Fruit fly (Drosophila melanogaster) whole organism, embryonic: ENCODE results near the gene CG9117.

Source experiments
- CG10979 ChIP-seq: fragments of 200-800 bp; sonication (Bioruptor generic); optimal IDR thresholded peaks from 2 replicates; lab custom pipeline; 2018; ENCODE audit warnings: missing biosample characterization, mild to moderate bottlenecking, missing genetic modification characterization, moderate library complexity
- CG12155 ChIP-seq: fragments of 200-800 bp; sonication (Bioruptor generic); optimal IDR thresholded peaks from 3 replicates; lab custom pipeline; 2016; ENCODE audit warnings: missing biosample characterization, missing genetic modification characterization
- CG16813 ChIP-seq: fragments of 200-800 bp; sonication (Bioruptor generic); IDR thresholded peaks from 3 replicates; pipeline ENCODE4 v1.3.6; 2022; ENCODE audit warnings: missing biosample characterization, missing genetic modification characterization; ENCODE audit not compliant: partially characterized antibody
- CG17829 ChIP-seq: fragments of 200-800 bp; optimal IDR thresholded peaks from 2 replicates; lab custom pipeline; 2019; ENCODE audit warnings: missing biosample characterization, mild to moderate bottlenecking, missing genetic modification characterization, moderate library complexity
- CG1832 ChIP-seq: fragments of 200-800 bp; sonication (Bioruptor generic); optimal IDR thresholded peaks from 2 replicates; lab custom pipeline; 2017; ENCODE audit warnings: missing biosample characterization, mild to moderate bottlenecking, missing genetic modification characterization, inconsistent platforms
- CG33557 ChIP-seq: fragments of 200-800 bp; sonication (Bioruptor generic); optimal IDR thresholded peaks from 2 replicates; lab custom pipeline; 2019; ENCODE audit warnings: missing biosample characterization, mild to moderate bottlenecking, missing genetic modification characterization, moderate library complexity
- CG7745 ChIP-seq: fragments of 200-800 bp; sonication (Bioruptor generic); optimal IDR thresholded peaks from 2 replicates; lab custom pipeline; 2018; ENCODE audit warnings: missing biosample characterization, mild to moderate bottlenecking, missing genetic modification characterization, moderate library complexity
- CG8478 ChIP-seq: fragments of >200 bp; optimal IDR thresholded peaks from 2 replicates; lab custom pipeline; 2018
- CG9727 ChIP-seq: fragments of 200-800 bp; sonication (Bioruptor generic); optimal IDR thresholded peaks from 3 replicates; lab custom pipeline; 2017; ENCODE audit warnings: missing biosample characterization, mild to moderate bottlenecking, missing genetic modification characterization
- D ChIP-seq, 2 experiments: fragments of 200-800 bp in 1 of 2; fragments of >200 bp in 1 of 2; sonication (Bioruptor generic) in 1 of 2; optimal IDR thresholded peaks; 2 replicates in 1 of 2; 3 replicates in 1 of 2; lab custom pipeline; 2017; ENCODE audit warnings: mild to moderate bottlenecking in 1 of 2, missing biosample characterization in 1 of 2, missing genetic modification characterization in 1 of 2, missing genetic modification reagents in 1 of 2
- Dip2 ChIP-seq: fragments of 200-800 bp; sonication (Bioruptor generic); IDR thresholded peaks from 2 replicates; pipeline ENCODE4 v1.3.6; 2022; ENCODE audit warnings: missing biosample characterization, missing genetic modification characterization
- Dll ChIP-seq: fragments of 200-800 bp; sonication (Bioruptor generic); IDR thresholded peaks from 4 replicates; pipeline ENCODE4 v1.3.6; 2022; ENCODE audit warnings: missing biosample characterization, missing genetic modification characterization; ENCODE audit not compliant: partially characterized antibody
- Dp ChIP-seq: fragments of 200-800 bp; sonication (Bioruptor generic); optimal IDR thresholded peaks from 2 replicates; lab custom pipeline; 2018; ENCODE audit warnings: missing biosample characterization, mild to moderate bottlenecking, missing genetic modification characterization, moderate library complexity
- Dref ChIP-seq: fragments of 200-800 bp; sonication (Bioruptor generic); IDR thresholded peaks from 2 replicates; pipeline ENCODE4 v1.3.6; 2022; ENCODE audit warnings: missing biosample characterization, missing genetic modification characterization
- E2f2 ChIP-seq: fragments of 200-800 bp; sonication (Bioruptor generic); IDR thresholded peaks from 2 replicates; pipeline ENCODE4 v1.3.6; 2022; ENCODE audit warnings: missing biosample characterization, missing genetic modification characterization
- Ets97D ChIP-seq: fragments of 200-800 bp; sonication (Bioruptor generic); optimal IDR thresholded peaks from 3 replicates; lab custom pipeline; 2016; ENCODE audit warnings: missing biosample characterization, missing genetic modification characterization
- Fer3 ChIP-seq: fragments of 200-800 bp; sonication (Bioruptor generic); optimal IDR thresholded peaks from 2 replicates; lab custom pipeline; 2018; ENCODE audit warnings: missing biosample characterization, mild to moderate bottlenecking, missing genetic modification characterization, moderate library complexity
- HLHmδ ChIP-seq: fragments of 200-800 bp; sonication (Bioruptor generic); optimal IDR thresholded peaks from 2 replicates; lab custom pipeline; 2018; ENCODE audit warnings: missing biosample characterization, mild to moderate bottlenecking, missing genetic modification characterization, moderate library complexity
- Lpt ChIP-seq: fragments of >200 bp; optimal IDR thresholded peaks from 2 replicates; lab custom pipeline; 2018; ENCODE audit warnings: missing biosample characterization, missing genetic modification characterization
- Med ChIP-seq: fragments of 200-800 bp; sonication (Bioruptor generic); peaks from one replicate; lab custom pipeline; 2016; ENCODE audit warnings: missing biosample characterization, missing genetic modification characterization, mild to moderate bottlenecking, inconsistent platforms, moderate library complexity
- Nf-YB ChIP-seq: fragments of 200-800 bp; sonication (Bioruptor generic); optimal IDR thresholded peaks from 3 replicates; lab custom pipeline; 2019; ENCODE audit warnings: missing biosample characterization, mild to moderate bottlenecking, missing genetic modification characterization, moderate library complexity
- Opbp ChIP-seq: fragments of 200-800 bp; sonication (Bioruptor generic); IDR thresholded peaks from 3 replicates; pipeline ENCODE4 v1.3.6; 2022; ENCODE audit warnings: missing biosample characterization, missing genetic modification characterization; ENCODE audit not compliant: partially characterized antibody
- Rx ChIP-seq: fragments of 200-800 bp; sonication (Bioruptor generic); IDR thresholded peaks from 2 replicates; pipeline ENCODE4 v1.3.6; 2022; ENCODE audit warnings: missing biosample characterization, missing genetic modification characterization
- Six4 ChIP-seq: fragments of 200-800 bp; sonication (Bioruptor generic); optimal IDR thresholded peaks from 2 replicates; lab custom pipeline; 2016; ENCODE audit warnings: missing biosample characterization, missing genetic modification characterization
- Tbp ChIP-seq: fragments of >200 bp; optimal IDR thresholded peaks from 2 replicates; lab custom pipeline; 2018; ENCODE audit warnings: missing biosample characterization, missing genetic modification characterization
- Trl ChIP-seq, 3 experiments: fragments of >200 bp in 2 of 3; fragments of 200-800 bp in 1 of 3; sonication (Bioruptor generic) in 1 of 3; optimal IDR thresholded peaks; 2 replicates in 1 of 3; 3 replicates in 2 of 3; lab custom pipeline; 2016 to 2017; ENCODE audit warnings: missing biosample characterization in 1 of 3, missing genetic modification characterization in 1 of 3
- Xrp1 ChIP-seq: fragments of 200-800 bp; sonication (Bioruptor generic); IDR thresholded peaks from 2 replicates; pipeline ENCODE4 v1.3.6; 2022; ENCODE audit warnings: missing biosample characterization, missing genetic modification characterization
- ac ChIP-seq: fragments of 200-800 bp; sonication (Bioruptor generic); optimal IDR thresholded peaks from 3 replicates; lab custom pipeline; 2017; ENCODE audit warnings: missing biosample characterization, mild to moderate bottlenecking, missing genetic modification characterization
- cato ChIP-seq: fragments of 200-800 bp; sonication (Bioruptor generic); optimal IDR thresholded peaks from 2 replicates; lab custom pipeline; 2016; ENCODE audit warnings: missing biosample characterization, missing genetic modification characterization, borderline replicate concordance
- chn ChIP-seq: fragments of 200-800 bp; sonication (Bioruptor generic); optimal IDR thresholded peaks from 2 replicates; lab custom pipeline; 2016; ENCODE audit warnings: missing biosample characterization, missing genetic modification characterization
- crol ChIP-seq: fragments of 200-800 bp; sonication (Bioruptor generic); IDR thresholded peaks from 2 replicates; pipeline ENCODE4 v1.3.6; 2022; ENCODE audit warnings: missing biosample characterization, missing genetic modification characterization
- dimm ChIP-seq: fragments of 200-800 bp; sonication (Bioruptor generic); IDR thresholded peaks from 2 replicates; pipeline ENCODE4 v1.3.6; 2022; ENCODE audit warnings: missing biosample characterization, missing genetic modification characterization
- dm ChIP-seq: fragments of 200-800 bp; sonication (Bioruptor generic); optimal IDR thresholded peaks from 3 replicates; lab custom pipeline; 2016; ENCODE audit warnings: missing biosample characterization, missing genetic modification characterization
- gcm2 ChIP-seq: fragments of 200-800 bp; sonication (Bioruptor generic); optimal IDR thresholded peaks from 2 replicates; lab custom pipeline; 2016; ENCODE audit warnings: missing biosample characterization, missing genetic modification characterization
- ind ChIP-seq: fragments of 200-800 bp; sonication (Bioruptor generic); optimal IDR thresholded peaks from 3 replicates; lab custom pipeline; 2016; ENCODE audit warnings: missing biosample characterization, missing genetic modification characterization
- insv ChIP-seq, 2 experiments: fragments of 200-800 bp; sonication (Bioruptor generic); optimal IDR thresholded peaks; 3 replicates each; lab custom pipeline; 2016 to 2018; ENCODE audit warnings: missing biosample characterization in 2 of 2, missing genetic modification characterization in 2 of 2
- nerfin-1 ChIP-seq: fragments of 200-800 bp; sonication (Bioruptor generic); optimal IDR thresholded peaks from 3 replicates; lab custom pipeline; 2019; ENCODE audit warnings: missing biosample characterization, mild to moderate bottlenecking, missing genetic modification characterization, moderate library complexity
- nmo ChIP-seq: fragments of 200-800 bp; sonication (Bioruptor generic); optimal IDR thresholded peaks from 2 replicates; lab custom pipeline; 2018; ENCODE audit warnings: missing biosample characterization, mild to moderate bottlenecking, missing genetic modification characterization, moderate library complexity
- nom ChIP-seq: fragments of 200-800 bp; sonication (Bioruptor generic); optimal IDR thresholded peaks from 2 replicates; lab custom pipeline; 2017; ENCODE audit warnings: missing biosample characterization, missing genetic modification characterization, mild to moderate bottlenecking, moderate library complexity, missing genetic modification reagents
- psq ChIP-seq: fragments of 200-800 bp; sonication (Bioruptor generic); optimal IDR thresholded peaks from 2 replicates; lab custom pipeline; 2017; ENCODE audit warnings: missing biosample characterization, missing genetic modification characterization
- ro ChIP-seq: fragments of 200-800 bp; sonication (Bioruptor generic); IDR thresholded peaks from 2 replicates; pipeline ENCODE4 v1.3.6; 2022; ENCODE audit warnings: missing biosample characterization, missing genetic modification characterization
- sr ChIP-seq: fragments of 200-800 bp; sonication (Bioruptor generic); IDR thresholded peaks from 3 replicates; pipeline ENCODE4 v1.3.6; 2022; ENCODE audit warnings: missing biosample characterization, missing genetic modification characterization
- stwl ChIP-seq: fragments of 200-800 bp; sonication (Bioruptor generic); optimal IDR thresholded peaks from 3 replicates; lab custom pipeline; 2018; ENCODE audit warnings: missing biosample characterization, mild to moderate bottlenecking, missing genetic modification characterization, moderate library complexity
- twi ChIP-seq: fragments of 200-800 bp; optimal IDR thresholded peaks from 2 replicates; lab custom pipeline; 2019; ENCODE audit warnings: missing biosample characterization, mild to moderate bottlenecking, missing genetic modification characterization, moderate library complexity
- tx ChIP-seq: fragments of 200-800 bp; sonication (Bioruptor generic); optimal IDR thresholded peaks from 2 replicates; lab custom pipeline; 2016; ENCODE audit warnings: missing biosample characterization, missing genetic modification characterization
- usp ChIP-seq: fragments of >200 bp; optimal IDR thresholded peaks from 2 replicates; lab custom pipeline; 2017; ENCODE audit warnings: missing biosample characterization, missing genetic modification characterization
- vvl ChIP-seq: fragments of 200-800 bp; sonication (Bioruptor generic); IDR thresholded peaks from 2 replicates; pipeline ENCODE4 v1.3.6; 2022; ENCODE audit warnings: missing biosample characterization, missing genetic modification characterization
- wek ChIP-seq: fragments of 200-800 bp; sonication (Bioruptor generic); optimal IDR thresholded peaks from 3 replicates; lab custom pipeline; 2018; ENCODE audit warnings: missing biosample characterization, mild to moderate bottlenecking, missing genetic modification characterization, moderate library complexity
- yki ChIP-seq: fragments of >200 bp; optimal IDR thresholded peaks from 3 replicates; lab custom pipeline; 2018

The CG9117 gene

DNA sequence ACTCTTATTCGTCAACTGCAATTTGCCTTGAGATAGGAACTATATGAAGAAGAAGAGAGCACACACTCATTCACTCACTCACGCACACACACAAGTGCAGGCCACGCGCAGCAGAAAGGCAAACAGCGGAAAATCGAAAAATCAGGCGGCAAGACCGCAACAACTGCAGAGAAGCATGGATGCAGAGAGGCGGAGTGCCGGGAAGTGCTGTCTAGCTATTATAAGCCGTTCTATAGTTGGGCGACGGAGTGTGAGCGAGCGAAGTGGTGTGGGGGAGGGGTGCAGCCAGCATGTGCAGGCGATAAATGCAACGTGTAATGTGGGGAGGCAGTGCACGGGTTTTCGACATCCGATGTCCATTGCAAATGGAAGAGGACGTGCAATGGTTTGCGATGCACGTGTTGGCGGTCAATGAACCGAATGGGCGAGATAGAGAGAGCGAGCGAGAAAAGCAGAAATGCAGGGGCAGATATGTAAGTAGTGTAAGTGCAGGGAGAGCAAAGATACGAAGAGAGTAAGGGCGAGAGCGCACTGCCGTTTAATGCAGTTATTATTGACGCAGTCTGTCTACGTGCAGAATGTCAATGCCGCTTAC is 41.2 kb upstream of the CG9117 start (continued):
- TF ChIP-seq Trl (optimal IDR thresholded peaks at IDR 0.05; lab: Kevin White, UChicago), result peak; percentile 10 to 83
- TF ChIP-seq Trl (GFP tag; optimal IDR thresholded peaks at IDR 0.05; lab: Kevin White, UChicago), result no peak
- no peak for TF ChIP-seq wek (GFP tag; lab: Kevin White, UChicago)
- TF ChIP-seq D (optimal IDR thresholded peaks at IDR 0.05; lab: Kevin White, UChicago), result peak; percentile 50
- TF ChIP-seq D (GFP tag; optimal IDR thresholded peaks at IDR 0.05; lab: Kevin White, UChicago), result peak; percentile 11
- peak; percentile 50; the same call in 1 of the 2 replicates for TF ChIP-seq vvl (GFP tag; lab: Robert Waterston, UW)
- TF ChIP-seq cato (GFP tag; lab: Kevin White, UChicago), result no peak
- peak; percentile 96 for TF ChIP-seq CG12155 (GFP tag; lab: Kevin White, UChicago)
- TF ChIP-seq gcm2 (GFP tag; lab: Kevin White, UChicago), result peak; percentile 25
- peak; percentile 34 for TF ChIP-seq usp (GFP tag; lab: Kevin White, UChicago)
- TF ChIP-seq CG10979 (tag; lab: Kevin White, UChicago), result peak; percentile 31
- TF ChIP-seq Dll, result 0 out of 4 replicates have a peak, but pooled peaks have one; percentile 27
- no peak for TF ChIP-seq Fer3
- no peak for TF ChIP-seq Dref (GFP tag; lab: Robert Waterston, UW)
- peak; percentile 6 for TF ChIP-seq Ets97D (GFP tag; lab: Kevin White, UChicago)
- TF ChIP-seq Opbp (GFP tag; lab: Robert Waterston, UW), result peak; percentile 64; the same call in 1 of the 3 replicates
- TF ChIP-seq psq (GFP tag; lab: Kevin White, UChicago), result no peak
- no peak for TF ChIP-seq CG9727
- TF ChIP-seq tx (GFP tag; lab: Kevin White, UChicago), result no peak
- TF ChIP-seq crol (GFP tag; lab: Robert Waterston, UW), result peak; percentile 98
- TF ChIP-seq Nf-YB (GFP tag; lab: Kevin White, UChicago), result peak; percentile 31
- peak; percentile 75 for TF ChIP-seq CG8478 (lab: Kevin White, UChicago)
- peak; percentile 41 for TF ChIP-seq CG1832 (GFP tag; lab: Kevin White, UChicago)
- TF ChIP-seq Six4 (GFP tag; lab: Kevin White, UChicago), result no peak
- peak in 1 of 2 experiments; percentile 74 for TF ChIP-seq insv (GFP tag; optimal IDR thresholded peaks at IDR 0.05; lab: Kevin White, UChicago)
- TF ChIP-seq Lpt (GFP tag; lab: Kevin White, UChicago), result peak; percentile 92
- peak; percentile 100 for TF ChIP-seq twi (tag; lab: Kevin White, UChicago)
- TF ChIP-seq E2f2 (GFP tag; lab: Robert Waterston, UW), result no peak
- peak; percentile 69 for TF ChIP-seq chn
- no peak for TF ChIP-seq dimm (GFP tag; lab: Robert Waterston, UW)
- TF ChIP-seq Rx (GFP tag; lab: Robert Waterston, UW), result no peak
- peak; percentile 77 for TF ChIP-seq Med (GFP tag; lab: Kevin White, UChicago)
- peak; percentile 27 for TF ChIP-seq nerfin-1 (tag; lab: Kevin White, UChicago)
- TF ChIP-seq stwl (tag; lab: Kevin White, UChicago), result peak; percentile 64
- peak; percentile 34 for TF ChIP-seq ac (GFP tag; lab: Kevin White, UChicago)
- TF ChIP-seq Xrp1 (GFP tag; lab: Robert Waterston, UW), result 0 out of 2 replicates have a peak, but pooled peaks have one; percentile 11
- no peak for TF ChIP-seq Dip2 (GFP tag; lab: Robert Waterston, UW)
- no peak for TF ChIP-seq sr (GFP tag; lab: Robert Waterston, UW)
- TF ChIP-seq nom (GFP tag; lab: Kevin White, UChicago), result peak; percentile 5
- peak; percentile 90 for TF ChIP-seq HLHmδ
- peak; percentile 60 for TF ChIP-seq CG7745 (tag; lab: Kevin White, UChicago)
- no peak for TF ChIP-seq Dp
- TF ChIP-seq CG16813, result 0 out of 3 replicates have a peak, but pooled peaks have one; percentile 28
- no peak for TF ChIP-seq ro (GFP tag; lab: Robert Waterston, UW)
- peak; percentile 46 for TF ChIP-seq CG17829 (tag; lab: Kevin White, UChicago)
- peak; percentile 99 for TF ChIP-seq dm (GFP tag; lab: Kevin White, UChicago)
- TF ChIP-seq Tbp (GFP tag; lab: Kevin White, UChicago), result peak; percentile 57
- peak; percentile 51 for TF ChIP-seq nmo (GFP tag; lab: Kevin White, UChicago)
- TF ChIP-seq CG33557, result peak; percentile 48
- TF ChIP-seq yki, result peak; percentile 12
- no peak for TF ChIP-seq ind
